Fruit fly (Drosophila melanogaster) whole organism, embryonic: Measurements from ENCODE around the gene CG31077.
A peak's percentile ranks its signal among the peaks of the same experiment; 100 is the strongest.

Experiments used
- Atf6 ChIP-seq: fragments of 200-800 bp; sonication (Bioruptor generic); IDR thresholded peaks from 2 replicates; pipeline ENCODE4 v1.3.6; 2022; ENCODE audit warnings: missing biosample characterization, missing genetic modification characterization
- CG12744 ChIP-seq: fragments of 200-800 bp; sonication (Bioruptor generic); optimal IDR thresholded peaks from 2 replicates; lab custom pipeline; 2016; ENCODE audit warnings: missing biosample characterization, missing genetic modification characterization
- CG1832 ChIP-seq: fragments of 200-800 bp; sonication (Bioruptor generic); optimal IDR thresholded peaks from 2 replicates; lab custom pipeline; 2017; ENCODE audit warnings: missing biosample characterization, mild to moderate bottlenecking, missing genetic modification characterization, inconsistent platforms
- CG3281 ChIP-seq: fragments of 200-800 bp; sonication (Bioruptor generic); optimal IDR thresholded peaks from 3 replicates; lab custom pipeline; 2017; ENCODE audit warnings: missing biosample characterization, mild to moderate bottlenecking, missing genetic modification characterization
- CG4854 ChIP-seq: fragments of 200-800 bp; sonication (Bioruptor generic); optimal IDR thresholded peaks from 2 replicates; lab custom pipeline; 2016; ENCODE audit warnings: missing biosample characterization, missing genetic modification characterization, inconsistent platforms
- CG5953 ChIP-seq: fragments of 200-800 bp; sonication (Bioruptor generic); IDR thresholded peaks from 2 replicates; pipeline ENCODE4 v1.3.6; 2022; ENCODE audit warnings: missing biosample characterization, missing genetic modification characterization
- CG6765 ChIP-seq: fragments of 200-800 bp; sonication (Bioruptor generic); optimal IDR thresholded peaks from 3 replicates; lab custom pipeline; 2017; ENCODE audit warnings: missing biosample characterization, mild to moderate bottlenecking, missing genetic modification characterization
- CG7839 ChIP-seq: fragments of 200-800 bp; sonication (Bioruptor generic); optimal IDR thresholded peaks from 3 replicates; lab custom pipeline; 2018; ENCODE audit warnings: missing biosample characterization, mild to moderate bottlenecking, missing genetic modification characterization, moderate library complexity
- CG8944 ChIP-seq: fragments of 200-800 bp; sonication (Bioruptor generic); optimal IDR thresholded peaks from 3 replicates; lab custom pipeline; 2016; ENCODE audit warnings: missing biosample characterization, missing genetic modification characterization
- Camta ChIP-seq: fragments of 200-800 bp; sonication (Bioruptor generic); optimal IDR thresholded peaks from 2 replicates; lab custom pipeline; 2016; ENCODE audit warnings: missing biosample characterization, missing genetic modification characterization
- D19A ChIP-seq: fragments of 200-800 bp; optimal IDR thresholded peaks from 3 replicates; lab custom pipeline; 2019; ENCODE audit warnings: missing biosample characterization, mild to moderate bottlenecking, missing genetic modification characterization, moderate library complexity
- Dip2 ChIP-seq: fragments of 200-800 bp; sonication (Bioruptor generic); IDR thresholded peaks from 2 replicates; pipeline ENCODE4 v1.3.6; 2022; ENCODE audit warnings: missing biosample characterization, missing genetic modification characterization
- Doc2 ChIP-seq: fragments of 200-800 bp; sonication (Bioruptor generic); IDR thresholded peaks from 2 replicates; pipeline ENCODE4 v1.3.6; 2022; ENCODE audit warnings: missing biosample characterization, missing genetic modification characterization
- Fer3 ChIP-seq: fragments of 200-800 bp; sonication (Bioruptor generic); optimal IDR thresholded peaks from 2 replicates; lab custom pipeline; 2018; ENCODE audit warnings: missing biosample characterization, mild to moderate bottlenecking, missing genetic modification characterization, moderate library complexity
- HLHmδ ChIP-seq: fragments of 200-800 bp; sonication (Bioruptor generic); optimal IDR thresholded peaks from 2 replicates; lab custom pipeline; 2018; ENCODE audit warnings: missing biosample characterization, mild to moderate bottlenecking, missing genetic modification characterization, moderate library complexity
- Hey ChIP-seq: fragments of 200-800 bp; sonication (Bioruptor generic); optimal IDR thresholded peaks from 3 replicates; lab custom pipeline; 2018; ENCODE audit warnings: missing biosample characterization, mild to moderate bottlenecking, missing genetic modification characterization
- HmgZ ChIP-seq: fragments of 200-800 bp; sonication (Bioruptor generic); optimal IDR thresholded peaks from 2 replicates; lab custom pipeline; 2018; ENCODE audit warnings: missing biosample characterization, mild to moderate bottlenecking, missing genetic modification characterization
- Hr51 ChIP-seq, 2 experiments: fragments of 200-800 bp; sonication (Bioruptor generic); optimal IDR thresholded peaks; 2 replicates in 1 of 2; 3 replicates in 1 of 2; lab custom pipeline; 2016 to 2018; ENCODE audit warnings: missing biosample characterization in 2 of 2, missing genetic modification characterization in 2 of 2, mild to moderate bottlenecking in 1 of 2, moderate library complexity in 1 of 2
- Hsf ChIP-seq: fragments of 200-800 bp; sonication (Bioruptor generic); optimal IDR thresholded peaks from 3 replicates; lab custom pipeline; 2016; ENCODE audit warnings: missing biosample characterization, missing genetic modification characterization
- Jarid2 ChIP-seq: fragments of 200-800 bp; sonication (Bioruptor generic); optimal IDR thresholded peaks from 3 replicates; lab custom pipeline; 2017; ENCODE audit warnings: mild to moderate bottlenecking, missing biosample characterization, missing genetic modification reagents, missing genetic modification characterization
- MBD-R2 ChIP-seq: fragments of 200-800 bp; sonication (Bioruptor generic); IDR thresholded peaks from 2 replicates; pipeline ENCODE4 v1.3.6; 2022; ENCODE audit warnings: missing biosample characterization, missing genetic modification characterization
- Mad ChIP-seq: fragments of 200-800 bp; sonication (Bioruptor generic); optimal IDR thresholded peaks from 2 replicates; lab custom pipeline; 2016; ENCODE audit warnings: missing biosample characterization, missing genetic modification characterization
- Myb ChIP-seq: fragments of 200-800 bp; sonication (Bioruptor generic); optimal IDR thresholded peaks from 2 replicates; lab custom pipeline; 2016; ENCODE audit warnings: missing biosample characterization, missing genetic modification characterization
- Nf-YA ChIP-seq: fragments of 200-800 bp; sonication (Bioruptor generic); IDR thresholded peaks from 2 replicates; pipeline ENCODE4 v1.3.6; 2022; ENCODE audit warnings: missing biosample characterization, missing genetic modification characterization
- NfI ChIP-seq: fragments of 200-800 bp; sonication (Bioruptor generic); optimal IDR thresholded peaks from 3 replicates; lab custom pipeline; 2018; ENCODE audit warnings: missing biosample characterization, mild to moderate bottlenecking, missing genetic modification characterization, moderate library complexity
- Opbp ChIP-seq: fragments of 200-800 bp; sonication (Bioruptor generic); IDR thresholded peaks from 3 replicates; pipeline ENCODE4 v1.3.6; 2022; ENCODE audit warnings: missing biosample characterization, missing genetic modification characterization; ENCODE audit not compliant: partially characterized antibody
- Ravus ChIP-seq: fragments of 200-800 bp; sonication (Bioruptor generic); IDR thresholded peaks from 2 replicates; pipeline ENCODE4 v1.3.6; 2022; ENCODE audit warnings: missing biosample characterization, missing genetic modification characterization
- Rfx ChIP-seq: fragments of 200-800 bp; sonication (Bioruptor generic); IDR thresholded peaks from 2 replicates; pipeline ENCODE4 v1.3.6; 2022; ENCODE audit warnings: missing biosample characterization, missing genetic modification characterization
- Sin3A ChIP-seq: fragments of >200 bp; optimal IDR thresholded peaks from 2 replicates; lab custom pipeline; 2018
- Stat92E ChIP-seq, 3 experiments: fragments of >200 bp in 2 of 3; fragments of 200-800 bp in 1 of 3; sonication (Bioruptor generic) in 1 of 3; optimal IDR thresholded peaks; 2 replicates each; lab custom pipeline; 2017 to 2019; ENCODE audit warnings: missing biosample characterization in 3 of 3, missing genetic modification characterization in 3 of 3, mild to moderate bottlenecking in 1 of 3, moderate library complexity in 1 of 3
- btn ChIP-seq: fragments of 200-800 bp; sonication (Bioruptor generic); optimal IDR thresholded peaks from 2 replicates; lab custom pipeline; 2016; ENCODE audit warnings: missing biosample characterization, missing genetic modification characterization
- cad ChIP-seq: fragments of >200 bp; optimal IDR thresholded peaks from 2 replicates; lab custom pipeline; 2017; ENCODE audit warnings: missing biosample characterization, missing genetic modification characterization
- cato ChIP-seq: fragments of 200-800 bp; sonication (Bioruptor generic); optimal IDR thresholded peaks from 2 replicates; lab custom pipeline; 2016; ENCODE audit warnings: missing biosample characterization, missing genetic modification characterization, borderline replicate concordance
- chm ChIP-seq: fragments of 200-800 bp; sonication (Bioruptor generic); IDR thresholded peaks from 2 replicates; pipeline ENCODE4 v1.3.6; 2022; ENCODE audit warnings: missing biosample characterization, missing genetic modification characterization
- dimm ChIP-seq: fragments of 200-800 bp; sonication (Bioruptor generic); IDR thresholded peaks from 2 replicates; pipeline ENCODE4 v1.3.6; 2022; ENCODE audit warnings: missing biosample characterization, missing genetic modification characterization
- disco-r ChIP-seq: fragments of 200-800 bp; sonication (Bioruptor generic); optimal IDR thresholded peaks from 2 replicates; lab custom pipeline; 2016; ENCODE audit warnings: missing biosample characterization, missing genetic modification characterization
- fd3F ChIP-seq: fragments of 200-800 bp; sonication (Bioruptor generic); optimal IDR thresholded peaks from 2 replicates; lab custom pipeline; 2018; ENCODE audit warnings: missing biosample characterization, mild to moderate bottlenecking, missing genetic modification characterization, moderate library complexity
- gcm ChIP-seq: fragments of 200-800 bp; sonication (Bioruptor generic); optimal IDR thresholded peaks from 2 replicates; lab custom pipeline; 2019; ENCODE audit warnings: missing biosample characterization, mild to moderate bottlenecking, missing genetic modification characterization, moderate library complexity
- gem ChIP-seq: fragments of 200-800 bp; sonication (Bioruptor generic); optimal IDR thresholded peaks from 2 replicates; lab custom pipeline; 2019; ENCODE audit warnings: missing biosample characterization, mild to moderate bottlenecking, missing genetic modification characterization, moderate library complexity
- jumu ChIP-seq: fragments of 200-800 bp; sonication (Bioruptor generic); optimal IDR thresholded peaks from 3 replicates; lab custom pipeline; 2016; ENCODE audit warnings: missing biosample characterization, missing genetic modification characterization
- kay ChIP-seq: fragments of 200-800 bp; sonication (Bioruptor generic); optimal IDR thresholded peaks from 2 replicates; lab custom pipeline; 2016; ENCODE audit warnings: missing biosample characterization, missing genetic modification characterization
- lab ChIP-seq: fragments of 200-800 bp; sonication (Bioruptor generic); optimal IDR thresholded peaks from 3 replicates; lab custom pipeline; 2017; ENCODE audit warnings: missing biosample characterization, missing genetic modification characterization, mild to moderate bottlenecking, moderate library complexity, missing genetic modification reagents
- mld ChIP-seq: fragments of 200-800 bp; sonication (Bioruptor generic); IDR thresholded peaks from 3 replicates; pipeline ENCODE4 v1.3.6; 2022; ENCODE audit warnings: missing biosample characterization, missing genetic modification characterization; ENCODE audit not compliant: partially characterized antibody
- nerfin-2 ChIP-seq: fragments of 200-800 bp; sonication (Bioruptor generic); IDR thresholded peaks from 2 replicates; pipeline ENCODE4 v1.3.6; 2022; ENCODE audit warnings: missing biosample characterization, missing genetic modification characterization; ENCODE audit not compliant: partially characterized antibody
- rib ChIP-seq: fragments of 200-800 bp; sonication (Bioruptor generic); IDR thresholded peaks from 2 replicates; pipeline ENCODE4 v1.3.6; 2022; ENCODE audit warnings: missing biosample characterization, missing genetic modification characterization
- slp2 ChIP-seq: fragments of 200-800 bp; sonication (Bioruptor generic); optimal IDR thresholded peaks from 2 replicates; lab custom pipeline; 2016; ENCODE audit warnings: missing biosample characterization, missing genetic modification characterization
- sna ChIP-seq: fragments of 200-800 bp; sonication (Bioruptor generic); IDR thresholded peaks from 2 replicates; pipeline ENCODE4 v1.3.6; 2022; ENCODE audit warnings: missing biosample characterization, missing genetic modification characterization; ENCODE audit not compliant: partially characterized antibody
- tna ChIP-seq: fragments of 200-800 bp; sonication (Bioruptor generic); IDR thresholded peaks from 2 replicates; pipeline ENCODE4 v1.3.6; 2022; ENCODE audit warnings: missing biosample characterization, missing genetic modification characterization; ENCODE audit not compliant: partially characterized antibody
- trh ChIP-seq: fragments of 200-800 bp; sonication (Bioruptor generic); optimal IDR thresholded peaks from 2 replicates; lab custom pipeline; 2016; ENCODE audit warnings: missing biosample characterization, missing genetic modification characterization
- zen ChIP-seq: fragments of 200-800 bp; sonication (Bioruptor generic); optimal IDR thresholded peaks from 3 replicates; lab custom pipeline; 2018; ENCODE audit warnings: missing biosample characterization, mild to moderate bottlenecking, missing genetic modification characterization, moderate library complexity

The CG31077 gene

DNA sequence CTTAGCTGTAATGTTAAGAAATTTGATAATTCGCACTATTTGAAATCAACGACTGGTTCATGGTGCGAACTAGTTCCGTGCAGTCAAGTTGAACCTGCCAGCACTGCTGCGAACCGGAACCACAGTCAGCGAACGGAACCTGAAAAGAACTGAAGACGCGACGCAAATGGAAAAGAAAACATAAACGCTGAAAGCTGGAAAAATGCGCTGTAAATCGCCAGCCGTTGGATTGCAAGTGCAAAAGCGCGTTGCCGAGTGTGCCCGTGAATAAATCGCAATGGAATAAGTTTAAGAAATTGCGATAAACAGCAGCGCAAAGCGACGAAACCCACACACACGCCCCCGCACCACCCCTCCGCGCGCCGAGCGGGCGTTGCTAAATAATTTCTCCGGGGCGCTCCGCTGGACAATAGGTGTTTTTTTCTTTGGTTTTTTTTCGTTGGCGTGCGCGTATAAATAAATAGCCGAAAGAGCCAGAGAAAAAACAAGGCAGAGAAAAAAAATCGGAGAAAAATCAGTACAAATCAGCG is 32.7 kb upstream of the CG31077 start, which contains the start of gene CG5521 (continued):
- TF ChIP-seq Mad (no peak), Doc2 (GFP tag; lab: Robert Waterston, UW) (no peak), Nf-YA (GFP tag; lab: Robert Waterston, UW) (no peak), Hey (tag; lab: Kevin White, UChicago) (no peak), Ravus (GFP tag; lab: Robert Waterston, UW) (no peak), Rfx (peak; percentile 37; the same call in 1 of the 2 replicates), gem (tag; lab: Kevin White, UChicago) (no peak), CG8944 (GFP tag; lab: Kevin White, UChicago) (no peak), gcm (no peak), HmgZ (tag; lab: Kevin White, UChicago) (peak; percentile 7), zen (no peak), CG1832 (GFP tag; lab: Kevin White, UChicago) (no peak), Hsf (GFP tag; lab: Kevin White, UChicago) (no peak), Fer3 (tag; lab: Kevin White, UChicago) (no peak), nerfin-2 (GFP tag; lab: Robert Waterston, UW) (no peak), cad (GFP tag; lab: Kevin White, UChicago) (no peak), CG5953 (GFP tag; lab: Robert Waterston, UW) (no peak), CG6765 (GFP tag; lab: Kevin White, UChicago) (peak; percentile 22), D19A (tag; lab: Kevin White, UChicago) (peak; percentile 37), Stat92E (GFP tag; optimal IDR thresholded peaks at IDR 0.05; lab: Kevin White, UChicago) (peak in 1 of 3 experiments; percentile 49), CG12744 (no peak), jumu (GFP tag; lab: Kevin White, UChicago) (no peak), btn (GFP tag; lab: Kevin White, UChicago) (no peak), Atf6 (no peak), MBD-R2 (GFP tag; lab: Robert Waterston, UW) (peak; percentile 74), disco-r (GFP tag; lab: Kevin White, UChicago) (no peak), lab (GFP tag; lab: Kevin White, UChicago) (peak; percentile 7), tna (GFP tag; lab: Robert Waterston, UW) (peak; percentile 48; the same call in 1 of the 2 replicates), NfI (GFP tag; lab: Kevin White, UChicago) (no peak), dimm (GFP tag; lab: Robert Waterston, UW) (no peak), kay (GFP tag; lab: Kevin White, UChicago) (no peak), HLHmδ (GFP tag; lab: Kevin White, UChicago) (no peak), CG3281 (GFP tag; lab: Kevin White, UChicago) (peak; percentile 30), Jarid2 (GFP tag; lab: Kevin White, UChicago) (no peak), Opbp (GFP tag; lab: Robert Waterston, UW) (peak; percentile 70), Myb (GFP tag; lab: Kevin White, UChicago) (peak; percentile 88), sna (0 out of 2 replicates have a peak, but pooled peaks have one; percentile 18), CG4854 (no peak), chm (GFP tag; lab: Robert Waterston, UW) (peak; percentile 20; the same call in 1 of the 2 replicates), mld (no peak), trh (GFP tag; lab: Kevin White, UChicago) (no peak), Hr51 (GFP tag; optimal IDR thresholded peaks at IDR 0.05; lab: Kevin White, UChicago) (no peak), Sin3A (lab: Kevin White, UChicago) (no peak), Camta (no peak), CG7839 (peak; percentile 7), fd3F (no peak), rib (peak; percentile 48; the same call in 1 of the 2 replicates), Dip2 (GFP tag; lab: Robert Waterston, UW) (no peak), slp2 (GFP tag; lab: Kevin White, UChicago) (no peak), cato (no peak)
